Fruit fly (Drosophila melanogaster) whole organism, embryonic: ENCODE measurements around the gene CCHa1.

Experiments used
- Atf3 ChIP-seq: fragments of 200-800 bp; sonication (Bioruptor generic); optimal IDR thresholded peaks from 3 replicates; lab custom pipeline; 2016; ENCODE audit warnings: missing biosample characterization, missing genetic modification characterization
- CG10209 ChIP-seq: fragments of 200-800 bp; sonication (Bioruptor generic); optimal IDR thresholded peaks from 3 replicates; lab custom pipeline; 2017; ENCODE audit warnings: missing biosample characterization, mild to moderate bottlenecking, missing genetic modification characterization, missing genetic modification reagents
- CG10654 ChIP-seq: fragments of 200-800 bp; sonication (Bioruptor generic); optimal IDR thresholded peaks from 2 replicates; lab custom pipeline; 2016; ENCODE audit warnings: missing biosample characterization, missing genetic modification characterization
- CG11398 ChIP-seq: fragments of 200-800 bp; sonication (Bioruptor generic); optimal IDR thresholded peaks from 2 replicates; lab custom pipeline; 2016; ENCODE audit warnings: missing biosample characterization, missing genetic modification characterization
- CG12299 ChIP-seq: fragments of 200-800 bp; sonication (Bioruptor generic); optimal IDR thresholded peaks from 2 replicates; lab custom pipeline; 2018; ENCODE audit warnings: missing biosample characterization, mild to moderate bottlenecking, missing genetic modification characterization
- CG12769 ChIP-seq: fragments of 200-800 bp; sonication (Bioruptor generic); optimal IDR thresholded peaks from 2 replicates; lab custom pipeline; 2019; ENCODE audit warnings: missing biosample characterization, mild to moderate bottlenecking, missing genetic modification characterization, moderate library complexity
- CG13624 ChIP-seq: fragments of 200-800 bp; sonication (Bioruptor generic); optimal IDR thresholded peaks from 2 replicates; lab custom pipeline; 2016; ENCODE audit warnings: missing biosample characterization, missing genetic modification characterization
- CG13894 ChIP-seq: fragments of 200-800 bp; sonication (Bioruptor generic); optimal IDR thresholded peaks from 3 replicates; lab custom pipeline; 2018; ENCODE audit warnings: missing biosample characterization, mild to moderate bottlenecking, missing genetic modification characterization, moderate library complexity
- CG14965 ChIP-seq: fragments of 200-800 bp; sonication (Bioruptor generic); optimal IDR thresholded peaks from 2 replicates; lab custom pipeline; 2016; ENCODE audit warnings: missing biosample characterization, missing genetic modification characterization, borderline replicate concordance
- CG2120 ChIP-seq: fragments of 200-800 bp; sonication (Bioruptor generic); optimal IDR thresholded peaks from 3 replicates; lab custom pipeline; 2016; ENCODE audit warnings: missing biosample characterization, missing genetic modification characterization
- CG30431 ChIP-seq: fragments of 200-800 bp; sonication (Bioruptor generic); optimal IDR thresholded peaks from 2 replicates; lab custom pipeline; 2017; ENCODE audit warnings: missing biosample characterization, missing genetic modification characterization
- CG34224 ChIP-seq: fragments of 200-800 bp; sonication (Bioruptor generic); IDR thresholded peaks from 3 replicates; pipeline ENCODE4 v1.3.6; 2022; ENCODE audit warnings: missing biosample characterization, missing genetic modification characterization; ENCODE audit not compliant: partially characterized antibody
- CG4360 ChIP-seq: fragments of 200-800 bp; sonication (Bioruptor generic); IDR thresholded peaks from 2 replicates; pipeline ENCODE4 v1.3.6; 2022; ENCODE audit warnings: missing biosample characterization, missing genetic modification characterization
- CG6813 ChIP-seq: fragments of 200-800 bp; sonication (Bioruptor generic); optimal IDR thresholded peaks from 2 replicates; lab custom pipeline; 2017; ENCODE audit warnings: missing biosample characterization, missing genetic modification characterization, mild to moderate bottlenecking, moderate library complexity, missing genetic modification reagents
- CrebB ChIP-seq: fragments of 200-800 bp; sonication (Bioruptor generic); optimal IDR thresholded peaks from 3 replicates; lab custom pipeline; 2018; ENCODE audit warnings: missing biosample characterization, mild to moderate bottlenecking, missing genetic modification characterization
- Dfd ChIP-seq, 2 experiments: fragments of >200 bp; optimal IDR thresholded peaks; 2 replicates each; lab custom pipeline; 2017; ENCODE audit warnings: missing biosample characterization in 2 of 2, missing genetic modification characterization in 2 of 2
- Doc2 ChIP-seq: fragments of 200-800 bp; sonication (Bioruptor generic); IDR thresholded peaks from 2 replicates; pipeline ENCODE4 v1.3.6; 2022; ENCODE audit warnings: missing biosample characterization, missing genetic modification characterization
- Fer3 ChIP-seq: fragments of 200-800 bp; sonication (Bioruptor generic); optimal IDR thresholded peaks from 2 replicates; lab custom pipeline; 2018; ENCODE audit warnings: missing biosample characterization, mild to moderate bottlenecking, missing genetic modification characterization, moderate library complexity
- GATAe ChIP-seq: fragments of 200-800 bp; sonication (Bioruptor generic); conservative IDR thresholded peaks from 2 replicates; pipeline ENCODE4 v1.3.6; 2022; ENCODE audit warnings: missing biosample characterization, missing genetic modification characterization
- Hmx ChIP-seq: fragments of 200-800 bp; sonication (Bioruptor generic); optimal IDR thresholded peaks from 2 replicates; lab custom pipeline; 2016; ENCODE audit warnings: missing biosample characterization, missing genetic modification characterization
- MTF-1 ChIP-seq: fragments of 200-800 bp; sonication (Bioruptor generic); optimal IDR thresholded peaks from 2 replicates; lab custom pipeline; 2018; ENCODE audit warnings: missing biosample characterization, mild to moderate bottlenecking, missing genetic modification characterization, borderline replicate concordance
- Mrtf ChIP-seq: fragments of 200-800 bp; sonication (Bioruptor generic); IDR thresholded peaks from 3 replicates; pipeline ENCODE4 v1.3.6; 2022; ENCODE audit warnings: missing biosample characterization, missing genetic modification characterization
- Myb ChIP-seq: fragments of 200-800 bp; sonication (Bioruptor generic); optimal IDR thresholded peaks from 2 replicates; lab custom pipeline; 2016; ENCODE audit warnings: missing biosample characterization, missing genetic modification characterization
- Stat92E ChIP-seq, 3 experiments: fragments of >200 bp in 2 of 3; fragments of 200-800 bp in 1 of 3; sonication (Bioruptor generic) in 1 of 3; optimal IDR thresholded peaks; 2 replicates each; lab custom pipeline; 2017 to 2019; ENCODE audit warnings: missing biosample characterization in 3 of 3, missing genetic modification characterization in 3 of 3, mild to moderate bottlenecking in 1 of 3, moderate library complexity in 1 of 3
- Tbp ChIP-seq: fragments of >200 bp; optimal IDR thresholded peaks from 2 replicates; lab custom pipeline; 2018; ENCODE audit warnings: missing biosample characterization, missing genetic modification characterization
- YL-1 ChIP-seq: fragments of 200-800 bp; sonication (Bioruptor generic); optimal IDR thresholded peaks from 3 replicates; lab custom pipeline; 2017; ENCODE audit warnings: missing biosample characterization, mild to moderate bottlenecking, missing genetic modification characterization
- ap ChIP-seq: fragments of 200-800 bp; sonication (Bioruptor generic); IDR thresholded peaks from 2 replicates; pipeline ENCODE4 v1.3.6; 2022; ENCODE audit warnings: missing biosample characterization, missing genetic modification characterization
- ato ChIP-seq: fragments of 200-800 bp; sonication (Bioruptor generic); IDR thresholded peaks from 2 replicates; pipeline ENCODE4 v1.3.6; 2022; ENCODE audit warnings: missing biosample characterization, missing genetic modification characterization; ENCODE audit not compliant: partially characterized antibody
- bowl ChIP-seq: fragments of 200-800 bp; sonication (Bioruptor generic); IDR thresholded peaks from 2 replicates; pipeline ENCODE4 v1.3.6; 2022; ENCODE audit warnings: missing biosample characterization, missing genetic modification characterization
- br ChIP-seq: fragments of >200 bp; optimal IDR thresholded peaks from 2 replicates; lab custom pipeline; 2017
- bsh ChIP-seq, 2 experiments: fragments of 200-800 bp; sonication (Bioruptor generic); optimal IDR thresholded peaks; 2 replicates each; lab custom pipeline; 2017 to 2018; ENCODE audit warnings: mild to moderate bottlenecking in 2 of 2, missing biosample characterization in 2 of 2, missing genetic modification characterization in 2 of 2, moderate library complexity in 1 of 2
- chif ChIP-seq, 2 experiments: fragments of 200-800 bp; sonication (Bioruptor generic); optimal IDR thresholded peaks; 3 replicates each; lab custom pipeline; 2016; ENCODE audit warnings: missing biosample characterization in 2 of 2, missing genetic modification characterization in 2 of 2
- corto ChIP-seq: fragments of 200-800 bp; sonication (Bioruptor generic); optimal IDR thresholded peaks from 2 replicates; lab custom pipeline; 2016; ENCODE audit warnings: missing biosample characterization, mild to moderate bottlenecking, missing genetic modification characterization, moderate library complexity
- cwo ChIP-seq: fragments of 200-800 bp; sonication (Bioruptor generic); optimal IDR thresholded peaks from 3 replicates; lab custom pipeline; 2017; ENCODE audit warnings: missing biosample characterization, missing genetic modification characterization, mild to moderate bottlenecking, moderate library complexity, missing genetic modification reagents
- dmrt11E ChIP-seq: fragments of 200-800 bp; sonication (Bioruptor generic); optimal IDR thresholded peaks from 3 replicates; lab custom pipeline; 2018; ENCODE audit warnings: missing biosample characterization, mild to moderate bottlenecking, missing genetic modification characterization, moderate library complexity
- eve ChIP-seq, 2 experiments: fragments of >200 bp; optimal IDR thresholded peaks; 2 replicates each; lab custom pipeline; 2017; ENCODE audit warnings: missing biosample characterization in 2 of 2, missing genetic modification characterization in 2 of 2
- klu ChIP-seq: fragments of 200-800 bp; sonication (Bioruptor generic); IDR thresholded peaks from 2 replicates; pipeline ENCODE4 v1.3.6; 2022; ENCODE audit warnings: missing biosample characterization, missing genetic modification characterization
- kni ChIP-seq: fragments of 200-800 bp; sonication (Bioruptor generic); optimal IDR thresholded peaks from 3 replicates; lab custom pipeline; 2017; ENCODE audit warnings: mild to moderate bottlenecking, missing biosample characterization, missing genetic modification reagents, missing genetic modification characterization
- pho ChIP-seq: fragments of 200-800 bp; sonication (Bioruptor generic); optimal IDR thresholded peaks from 2 replicates; lab custom pipeline; 2016; ENCODE audit warnings: missing biosample characterization, missing genetic modification characterization
- pum ChIP-seq: fragments of 200-800 bp; sonication (Bioruptor generic); optimal IDR thresholded peaks from 2 replicates; lab custom pipeline; 2016; ENCODE audit warnings: missing biosample characterization, missing genetic modification characterization
- rib ChIP-seq: fragments of 200-800 bp; sonication (Bioruptor generic); IDR thresholded peaks from 2 replicates; pipeline ENCODE4 v1.3.6; 2022; ENCODE audit warnings: missing biosample characterization, missing genetic modification characterization
- row ChIP-seq: fragments of 200-800 bp; sonication (Bioruptor generic); IDR thresholded peaks from 3 replicates; pipeline ENCODE4 v1.3.6; 2022; ENCODE audit warnings: missing biosample characterization, missing genetic modification characterization
- run ChIP-seq: fragments of 200-800 bp; sonication (Bioruptor generic); optimal IDR thresholded peaks from 3 replicates; lab custom pipeline; 2018; ENCODE audit warnings: missing biosample characterization, mild to moderate bottlenecking, missing genetic modification characterization
- sd ChIP-seq: fragments of 200-800 bp; sonication (Bioruptor generic); optimal IDR thresholded peaks from 3 replicates; lab custom pipeline; 2018; ENCODE audit warnings: missing biosample characterization, mild to moderate bottlenecking, missing genetic modification characterization, moderate library complexity
- tx ChIP-seq: fragments of 200-800 bp; sonication (Bioruptor generic); optimal IDR thresholded peaks from 2 replicates; lab custom pipeline; 2016; ENCODE audit warnings: missing biosample characterization, missing genetic modification characterization
- wek ChIP-seq: fragments of 200-800 bp; sonication (Bioruptor generic); optimal IDR thresholded peaks from 3 replicates; lab custom pipeline; 2018; ENCODE audit warnings: missing biosample characterization, mild to moderate bottlenecking, missing genetic modification characterization, moderate library complexity

The CCHa1 gene

DNA sequence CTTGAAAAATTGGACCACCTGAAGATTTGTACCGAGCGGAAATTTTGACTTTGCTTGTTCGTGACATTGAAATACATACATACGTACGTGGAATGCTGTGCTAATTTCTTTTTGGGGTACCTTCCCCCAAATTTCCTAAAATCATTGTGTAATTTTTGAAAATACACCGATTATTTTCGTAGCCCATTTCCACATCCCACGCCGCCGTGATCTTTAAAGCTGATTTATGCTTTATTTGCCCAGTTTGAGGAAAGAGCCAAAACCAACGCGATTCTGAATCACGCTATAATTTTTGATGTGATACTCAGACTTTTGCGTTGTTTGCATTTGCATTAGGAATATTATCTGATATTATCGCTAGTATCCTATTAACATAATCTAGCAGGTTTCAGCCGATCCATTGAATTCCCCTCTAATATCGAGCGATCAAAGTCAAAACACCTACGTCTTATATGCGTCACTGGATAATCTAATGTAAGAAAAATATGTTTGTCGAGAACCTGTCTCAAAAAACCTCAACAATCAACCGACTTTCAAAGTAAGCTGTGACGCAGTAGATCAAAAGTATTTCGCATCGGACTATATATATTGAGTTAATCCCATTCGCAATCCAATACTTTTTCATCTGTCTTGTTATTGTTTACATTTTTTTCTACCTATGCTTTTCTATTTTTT lies 33.6 kb downstream of the CCHa1 start:
- TF ChIP-seq Dfd (GFP tag; optimal IDR thresholded peaks at IDR 0.05; lab: Kevin White, UChicago) (no peak), kni (no peak), pho (GFP tag; lab: Kevin White, UChicago) (no peak), row (GFP tag; lab: Robert Waterston, UW) (no peak), CG11398 (GFP tag; lab: Kevin White, UChicago) (no peak), corto (no peak), CG10654 (GFP tag; lab: Kevin White, UChicago) (no peak), YL-1 (GFP tag; lab: Kevin White, UChicago) (no peak), bowl (GFP tag; lab: Robert Waterston, UW) (no peak), CrebB (tag; lab: Kevin White, UChicago) (no peak), CG13894 (tag; lab: Kevin White, UChicago) (peak; percentile 96), CG34224 (GFP tag; lab: Robert Waterston, UW) (no peak), tx (GFP tag; lab: Kevin White, UChicago) (no peak), CG13624 (GFP tag; lab: Kevin White, UChicago) (peak; percentile 44), Doc2 (no peak), klu (no peak), eve (GFP tag; optimal IDR thresholded peaks at IDR 0.05; lab: Kevin White, UChicago) (peak in 1 of 2 experiments; percentile 15), wek (GFP tag; lab: Kevin White, UChicago) (no peak), sd (tag; lab: Kevin White, UChicago) (peak; percentile 77), dmrt11E (tag; lab: Kevin White, UChicago) (no peak), ato (GFP tag; lab: Robert Waterston, UW) (no peak), CG12769 (tag; lab: Kevin White, UChicago) (peak; percentile 70)

DNA sequence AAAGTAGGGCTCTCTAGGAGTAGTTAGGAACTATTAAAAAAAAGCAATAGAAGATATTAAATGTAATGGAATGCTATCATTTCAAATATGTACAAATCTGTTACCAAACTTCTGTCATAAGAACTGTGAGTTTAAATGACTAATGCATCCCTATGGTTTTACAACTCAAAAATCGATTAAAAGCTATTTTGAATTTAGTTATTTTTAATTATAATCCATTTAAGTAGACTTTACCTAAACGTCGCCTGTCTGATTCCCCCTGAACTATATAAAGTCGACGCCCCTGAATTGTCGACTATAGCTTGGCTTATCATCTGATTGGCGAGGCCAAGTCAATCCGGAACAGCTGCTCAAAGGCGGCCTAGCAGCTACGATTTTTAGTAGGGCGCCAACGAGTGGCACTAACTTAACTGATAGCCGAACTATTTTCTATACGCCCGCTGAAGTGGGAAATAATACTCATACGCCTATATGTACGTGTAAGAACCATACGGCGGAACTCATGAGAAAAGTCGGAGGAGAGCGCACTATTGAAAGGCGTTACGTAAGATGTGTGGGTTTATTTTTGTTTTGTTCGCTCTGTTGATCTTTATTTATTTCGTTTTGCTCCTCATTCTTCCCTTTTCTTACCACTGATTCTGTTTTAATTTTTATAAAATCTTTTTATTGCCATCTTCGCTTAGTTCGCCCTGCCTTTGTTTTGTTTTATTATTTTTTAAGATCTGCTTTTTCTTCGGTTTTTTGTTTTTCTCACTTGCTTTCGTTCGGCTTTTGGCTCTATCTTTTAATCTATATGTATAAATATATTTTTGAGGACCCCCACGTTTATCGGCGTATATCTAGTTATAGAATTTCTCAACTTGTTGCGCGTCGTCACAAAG lies 34.4 kb downstream of the CCHa1 start:
- TF ChIP-seq CG13624 (GFP tag; lab: Kevin White, UChicago) (peak; percentile 41), rib (no peak), Atf3 (no peak), Dfd (GFP tag; optimal IDR thresholded peaks at IDR 0.05; lab: Kevin White, UChicago) (no peak), cwo (peak; percentile 56), Myb (GFP tag; lab: Kevin White, UChicago) (no peak), corto (no peak), Stat92E (GFP tag; optimal IDR thresholded peaks at IDR 0.05; lab: Kevin White, UChicago) (no peak), MTF-1 (GFP tag; lab: Kevin White, UChicago) (no peak), Fer3 (tag; lab: Kevin White, UChicago) (peak; percentile 52), Mrtf (GFP tag; lab: Robert Waterston, UW) (no peak), Tbp (no peak), CG14965 (no peak), run (no peak), pum (no peak), GATAe (GFP tag; lab: Robert Waterston, UW) (no peak), CG10209 (no peak), bsh (GFP tag; optimal IDR thresholded peaks at IDR 0.05; lab: Kevin White, UChicago) (peak; percentile 16 to 20), Doc2 (no peak), CG30431 (GFP tag; lab: Kevin White, UChicago) (no peak), br (lab: Kevin White, UChicago) (no peak), Hmx (GFP tag; lab: Kevin White, UChicago) (no peak), chif (GFP tag; optimal IDR thresholded peaks at IDR 0.05; lab: Kevin White, UChicago) (no peak), CG4360 (GFP tag; lab: Robert Waterston, UW) (no peak), ap (GFP tag; lab: Robert Waterston, UW) (no peak), CG2120 (peak; percentile 67), CG6813 (GFP tag; lab: Kevin White, UChicago) (no peak), CG12299 (tag; lab: Kevin White, UChicago) (no peak)
